Fruit fly (Drosophila melanogaster) whole organism, wandering third instar larva: ENCODE measurements around the gene CSN8.

Source experiments
- Abd-B ChIP-seq: fragments of >200 bp; optimal IDR thresholded peaks from 2 replicates; lab custom pipeline; 2017; ENCODE audit warnings: missing biosample characterization, missing genetic modification characterization
- CG32264 ChIP-seq: fragments of 200-800 bp; sonication (Bioruptor generic); optimal IDR thresholded peaks from 2 replicates; lab custom pipeline; 2016; ENCODE audit warnings: missing biosample characterization, missing genetic modification characterization
- CG9705 ChIP-seq: fragments of 200-800 bp; sonication (Bioruptor generic); optimal IDR thresholded peaks from 2 replicates; lab custom pipeline; 2018; ENCODE audit warnings: missing biosample characterization, mild to moderate bottlenecking, missing genetic modification characterization
- CrebA ChIP-seq: fragments of 200-800 bp; sonication (Bioruptor generic); optimal IDR thresholded peaks from 2 replicates; lab custom pipeline; 2016; ENCODE audit warnings: missing biosample characterization, mild to moderate bottlenecking, missing genetic modification characterization, borderline replicate concordance
- Dfd ChIP-seq: fragments of >200 bp; optimal IDR thresholded peaks from 2 replicates; lab custom pipeline; 2017; ENCODE audit warnings: missing biosample characterization, missing genetic modification characterization
- Dif ChIP-seq: fragments of 200-275, 200-300 bp; sonication (Bioruptor generic); optimal IDR thresholded peaks from 2 replicates; lab custom pipeline; 2018; ENCODE audit warnings: missing biosample characterization, missing genetic modification characterization; ENCODE audit not compliant: partially characterized antibody
- GATAd ChIP-seq: sonication (Bioruptor generic); optimal IDR thresholded peaks from 2 replicates; lab custom pipeline; 2016; ENCODE audit warnings: missing biosample characterization, missing genetic modification characterization
- HLH106 ChIP-seq: fragments of 200-800 bp; optimal IDR thresholded peaks from 3 replicates; lab custom pipeline; 2019; ENCODE audit warnings: missing biosample characterization, mild to moderate bottlenecking, missing genetic modification characterization, moderate library complexity
- Hnf4 ChIP-seq: fragments of 200-800 bp; sonication (Bioruptor generic); optimal IDR thresholded peaks from 2 replicates; lab custom pipeline; 2016; ENCODE audit warnings: missing biosample characterization, mild to moderate bottlenecking, missing genetic modification characterization
- Hr78 ChIP-seq: fragments of >200 bp; optimal IDR thresholded peaks from 2 replicates; lab custom pipeline; 2017; ENCODE audit warnings: missing biosample characterization, missing genetic modification characterization
- Hr83 ChIP-seq: fragments of 200-300 bp; sonication (Bioruptor generic); optimal IDR thresholded peaks from 2 replicates; lab custom pipeline; 2016; ENCODE audit warnings: missing biosample characterization, mild to moderate bottlenecking, missing genetic modification characterization, moderate library complexity; ENCODE audit not compliant: poor library complexity, severe bottlenecking
- Jra ChIP-seq: sonication (Bioruptor generic); optimal IDR thresholded peaks from 2 replicates; lab custom pipeline; 2016; ENCODE audit warnings: missing biosample characterization, missing genetic modification characterization
- Mio ChIP-seq: sonication (Bioruptor generic); optimal IDR thresholded peaks from 2 replicates; lab custom pipeline; 2016; ENCODE audit warnings: missing biosample characterization, missing genetic modification characterization
- Myc ChIP-seq: fragments of >200 bp; optimal IDR thresholded peaks from 2 replicates; lab custom pipeline; 2017
- N ChIP-seq: fragments of >200 bp; optimal IDR thresholded peaks from 2 replicates; lab custom pipeline; 2018; ENCODE audit warnings: missing biosample characterization, missing external identifiers, missing genetic modification characterization
- OdsH ChIP-seq: fragments of 200-800 bp; sonication (Bioruptor generic); optimal IDR thresholded peaks from 2 replicates; lab custom pipeline; 2016; ENCODE audit warnings: missing biosample characterization, mild to moderate bottlenecking, missing genetic modification characterization
- Rel ChIP-seq, 2 experiments: fragments of 200-800 bp; sonication (Bioruptor generic) in 1 of 2; optimal IDR thresholded peaks; 2 replicates in 1 of 2; 3 replicates in 1 of 2; lab custom pipeline; 2016 to 2019; ENCODE audit warnings: mild to moderate bottlenecking in 2 of 2, missing biosample characterization in 2 of 2, missing genetic modification characterization in 2 of 2, moderate library complexity in 1 of 2
- Sp1 ChIP-seq: fragments of 200-800 bp; sonication (Bioruptor generic); optimal IDR thresholded peaks from 3 replicates; lab custom pipeline; 2019; ENCODE audit warnings: missing biosample characterization, mild to moderate bottlenecking, missing genetic modification characterization, moderate library complexity
- Vsx2 ChIP-seq: fragments of 200-300, 225-300 bp; sonication (Bioruptor generic); optimal IDR thresholded peaks from 2 replicates; lab custom pipeline; 2018; ENCODE audit warnings: missing biosample characterization, missing genetic modification characterization; ENCODE audit not compliant: partially characterized antibody
- br ChIP-seq: fragments of 200-800 bp; sonication (Bioruptor generic); optimal IDR thresholded peaks from 2 replicates; lab custom pipeline; 2016; ENCODE audit warnings: missing biosample characterization, missing genetic modification characterization
- brk ChIP-seq: fragments of 200-800 bp; sonication (Bioruptor generic); optimal IDR thresholded peaks from 2 replicates; lab custom pipeline; 2016; ENCODE audit warnings: missing biosample characterization, mild to moderate bottlenecking, missing genetic modification characterization
- dl ChIP-seq, 2 experiments: fragments of 175-275, 200-275 bp in 1 of 2; fragments of 200-275 bp in 1 of 2; sonication (Bioruptor generic); optimal IDR thresholded peaks; lab custom pipeline; 2018; ENCODE audit warnings: mild to moderate bottlenecking in 2 of 2, missing biosample characterization in 2 of 2, missing genetic modification characterization in 2 of 2, moderate library complexity in 2 of 2; ENCODE audit not compliant: partially characterized antibody in 2 of 2, insufficient read depth in 1 of 2
- dmrt93B ChIP-seq: fragments of 200-800 bp; sonication (Bioruptor generic); optimal IDR thresholded peaks from 2 replicates; lab custom pipeline; 2018; ENCODE audit warnings: missing biosample characterization, mild to moderate bottlenecking, missing genetic modification characterization
- dsf ChIP-seq: sonication (Bioruptor generic); optimal IDR thresholded peaks from 2 replicates; lab custom pipeline; 2016; ENCODE audit warnings: missing biosample characterization, missing genetic modification characterization, borderline replicate concordance
- ey ChIP-seq: fragments of 200-800 bp; sonication (Bioruptor generic); optimal IDR thresholded peaks from 2 replicates; lab custom pipeline; 2016; ENCODE audit warnings: missing biosample characterization, missing genetic modification characterization
- foxo ChIP-seq, 2 experiments: fragments of 200-800 bp; sonication (Bioruptor generic); optimal IDR thresholded peaks; 2 replicates in 1 of 2; 3 replicates in 1 of 2; lab custom pipeline; 2016 to 2017; ENCODE audit warnings: missing biosample characterization in 2 of 2, missing genetic modification characterization in 2 of 2
- fru ChIP-seq: fragments of 200-800 bp; sonication (Bioruptor generic); optimal IDR thresholded peaks from 3 replicates; lab custom pipeline; 2016; ENCODE audit warnings: missing biosample characterization, mild to moderate bottlenecking, missing genetic modification characterization
- h ChIP-seq: fragments of 200-800 bp; sonication (Bioruptor generic); optimal IDR thresholded peaks from 3 replicates; lab custom pipeline; 2016; ENCODE audit warnings: missing biosample characterization, mild to moderate bottlenecking, missing genetic modification characterization
- jim ChIP-seq: fragments of 175-275, 200-325 bp; sonication (Bioruptor generic); optimal IDR thresholded peaks from 2 replicates; lab custom pipeline; 2016; ENCODE audit warnings: missing biosample characterization, mild to moderate bottlenecking, missing genetic modification characterization
- lola ChIP-seq: fragments of >200 bp; optimal IDR thresholded peaks from 2 replicates; lab custom pipeline; 2017; ENCODE audit warnings: missing biosample characterization, missing genetic modification characterization
- pan ChIP-seq: fragments of >200 bp; optimal IDR thresholded peaks from 2 replicates; lab custom pipeline; 2017
- psq ChIP-seq: fragments of 200-800 bp; sonication (Bioruptor generic); optimal IDR thresholded peaks from 3 replicates; lab custom pipeline; 2017; ENCODE audit warnings: missing biosample characterization, mild to moderate bottlenecking, missing genetic modification characterization, moderate library complexity
- rgr ChIP-seq: fragments of 200-800 bp; sonication (Bioruptor generic); optimal IDR thresholded peaks from 3 replicates; lab custom pipeline; 2016; ENCODE audit warnings: missing biosample characterization, mild to moderate bottlenecking, missing genetic modification characterization
- sage ChIP-seq: fragments of 200-800 bp; sonication (Bioruptor generic); optimal IDR thresholded peaks from 2 replicates; lab custom pipeline; 2016; ENCODE audit warnings: missing biosample characterization, mild to moderate bottlenecking, missing genetic modification characterization
- sv ChIP-seq: fragments of 200-800 bp; sonication (Bioruptor generic); optimal IDR thresholded peaks from 3 replicates; lab custom pipeline; 2016; ENCODE audit warnings: missing biosample characterization, missing genetic modification characterization
- tai ChIP-seq: sonication (Bioruptor generic); optimal IDR thresholded peaks from 2 replicates; lab custom pipeline; 2016; ENCODE audit warnings: missing biosample characterization, missing genetic modification characterization
- usp ChIP-seq: fragments of >200 bp; optimal IDR thresholded peaks from 2 replicates; lab custom pipeline; 2017; ENCODE audit warnings: missing biosample characterization, missing genetic modification characterization
- woc ChIP-seq: sonication (Bioruptor generic); optimal IDR thresholded peaks from 2 replicates; lab custom pipeline; 2016; ENCODE audit warnings: missing biosample characterization, mild to moderate bottlenecking, missing genetic modification characterization

The CSN8 gene

DNA sequence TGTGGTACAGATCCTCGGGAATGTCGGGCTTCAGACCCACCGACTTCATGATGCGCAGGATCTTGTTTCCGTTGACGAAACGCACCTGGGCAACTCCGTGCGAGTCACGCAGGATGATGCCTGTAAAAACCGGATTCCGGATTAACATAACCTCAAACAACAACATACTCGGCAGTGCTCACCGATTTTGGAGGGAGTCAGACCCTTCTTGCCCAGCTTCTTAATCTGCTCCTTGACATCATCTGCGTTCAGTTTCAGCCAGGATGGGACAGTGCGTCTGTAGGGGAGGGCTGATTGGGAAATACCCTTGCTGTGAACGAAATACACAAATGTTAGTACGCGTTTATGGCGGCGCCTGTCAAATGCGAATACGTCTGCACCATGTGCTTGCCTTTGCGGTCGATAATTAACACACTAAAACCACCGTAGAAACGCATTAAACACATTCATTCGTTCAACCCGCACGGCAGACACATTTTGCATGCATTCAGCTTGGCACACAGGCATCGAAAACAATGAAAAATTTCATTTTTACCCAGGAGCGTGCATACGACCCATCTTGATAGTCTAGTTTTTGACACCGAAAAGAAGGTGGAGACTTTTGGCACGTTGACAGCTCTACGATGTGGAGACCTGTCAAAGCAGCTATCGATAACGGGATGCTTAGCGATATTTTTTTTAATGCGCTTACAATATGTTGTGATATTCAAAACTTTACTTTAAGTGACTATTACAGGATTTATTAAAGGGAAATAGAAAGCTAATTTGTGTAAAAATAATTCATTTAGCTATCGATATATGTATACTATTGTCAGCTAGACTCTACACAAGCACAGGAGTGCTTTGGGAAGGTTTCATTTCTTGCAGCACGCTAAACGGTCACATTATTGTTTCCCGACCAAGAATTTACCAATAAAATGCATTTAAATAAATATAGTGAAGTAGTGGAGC is at the start of gene CSN8, which contains the start of gene RpS13:
CSN8 (plus strand) TSS at position 850 of the 951 bp plus-strand sequence.
RpS13 (minus strand) TSS at position 657 of the 951 bp plus-strand sequence.
- TF ChIP-seq Dif (GFP tag; lab: Kevin White, UChicago) = no peak
- TF ChIP-seq dmrt93B (GFP tag; lab: Kevin White, UChicago) = no peak
- TF ChIP-seq OdsH (GFP tag; lab: Kevin White, UChicago) = no peak
- peak; percentile 36 for TF ChIP-seq rgr
- no peak for TF ChIP-seq pan (lab: Kevin White, UChicago)
- TF ChIP-seq Vsx2 = no peak
- TF ChIP-seq tai (GFP tag; lab: Kevin White, UChicago) = peak; percentile 48
- TF ChIP-seq HLH106 (tag; lab: Kevin White, UChicago) = no peak
- peak; percentile 38 for TF ChIP-seq brk
- TF ChIP-seq br (GFP tag; lab: Kevin White, UChicago) = no peak
- TF ChIP-seq woc (GFP tag; lab: Kevin White, UChicago) = peak; percentile 7
- no peak for TF ChIP-seq psq (GFP tag; lab: Kevin White, UChicago)
- TF ChIP-seq jim (GFP tag; lab: Kevin White, UChicago) = no peak
- no peak for TF ChIP-seq dl (GFP tag; optimal IDR thresholded peaks at IDR 0.05; lab: Kevin White, UChicago; ENCODE audit: insufficient read depth in 1 of 2, partially characterized antibody in 2 of 2)
- TF ChIP-seq sv = no peak
- no peak for TF ChIP-seq CrebA (GFP tag; lab: Kevin White, UChicago)
- TF ChIP-seq Hr83 (GFP tag; lab: Kevin White, UChicago) = no peak
- TF ChIP-seq ey (GFP tag; lab: Kevin White, UChicago) = no peak
- peak; percentile 9 for TF ChIP-seq CG9705
- no peak for TF ChIP-seq foxo (GFP tag; optimal IDR thresholded peaks at IDR 0.05; lab: Kevin White, UChicago)
- TF ChIP-seq CG32264 (GFP tag; lab: Kevin White, UChicago) = no peak
- peak; percentile 62 for TF ChIP-seq Myc
- TF ChIP-seq N (GFP tag; lab: Kevin White, UChicago) = no peak
- no peak for TF ChIP-seq lola (GFP tag; lab: Kevin White, UChicago)
- TF ChIP-seq Rel (GFP tag; optimal IDR thresholded peaks at IDR 0.05; lab: Kevin White, UChicago) = no peak
- TF ChIP-seq Rel (tag; optimal IDR thresholded peaks at IDR 0.05; lab: Kevin White, UChicago) = peak; percentile 3
- TF ChIP-seq h (GFP tag; lab: Kevin White, UChicago) = peak; percentile 58
- TF ChIP-seq fru (GFP tag; lab: Kevin White, UChicago) = peak; percentile 20
- TF ChIP-seq usp (GFP tag; lab: Kevin White, UChicago) = no peak
- TF ChIP-seq Hnf4 (GFP tag; lab: Kevin White, UChicago) = peak; percentile 32
- TF ChIP-seq Jra (GFP tag; lab: Kevin White, UChicago) = no peak
- TF ChIP-seq Sp1 (GFP tag; lab: Kevin White, UChicago) = peak; percentile 58
- no peak for TF ChIP-seq GATAd (GFP tag; lab: Kevin White, UChicago)
- no peak for TF ChIP-seq Dfd
- TF ChIP-seq Mio (GFP tag; lab: Kevin White, UChicago) = no peak
- no peak for TF ChIP-seq Abd-B (GFP tag; lab: Kevin White, UChicago)
- no peak for TF ChIP-seq dsf (GFP tag; lab: Kevin White, UChicago)
- no peak for TF ChIP-seq Hr78 (GFP tag; lab: Kevin White, UChicago)
- no peak for TF ChIP-seq sage
